Worm (Caenorhabditis elegans): Measurements from ENCODE around the gene sek-5.

ce11 chrX:5330765-5331164 lies 46.6 kb upstream of the sek-5 start:
- TF ChIP-seq him-1 (tag; optimal IDR thresholded peaks at IDR 0.05), result no peak
- no peak for TF ChIP-seq W03F9.2 (tag; optimal IDR thresholded peaks at IDR 0.05)
- TF ChIP-seq dao-5 (tag; optimal IDR thresholded peaks at IDR 0.05), result no peak
